Fruit fly (Drosophila melanogaster) whole organism, pupa: ENCODE measurements around the gene sp3.

Source experiments
- CG10348 ChIP-seq: fragments of 200-800 bp; sonication (Bioruptor generic); IDR thresholded peaks from 2 replicates; pipeline ENCODE4 v1.3.6; 2022; ENCODE audit warnings: missing biosample characterization, missing genetic modification characterization
- CG12605 ChIP-seq: fragments of 200-800 bp; sonication (Bioruptor generic); IDR thresholded peaks from 2 replicates; pipeline ENCODE4 v1.3.6; 2022; ENCODE audit warnings: missing biosample characterization, missing genetic modification characterization
- CG13204 ChIP-seq: fragments of 200-800 bp; sonication (Bioruptor generic); optimal IDR thresholded peaks from 2 replicates; lab custom pipeline; 2018; ENCODE audit warnings: missing biosample characterization, mild to moderate bottlenecking, missing genetic modification characterization, moderate library complexity
- CG14655 ChIP-seq: fragments of 200-800 bp; sonication (Bioruptor generic); optimal IDR thresholded peaks from 3 replicates; lab custom pipeline; 2017; ENCODE audit warnings: mild to moderate bottlenecking, missing biosample characterization, missing genetic modification reagents, missing genetic modification characterization
- CG15710 ChIP-seq: fragments of 200-800 bp; sonication (Bioruptor generic); optimal IDR thresholded peaks from 2 replicates; lab custom pipeline; 2018; ENCODE audit warnings: missing biosample characterization, mild to moderate bottlenecking, missing genetic modification characterization, moderate library complexity
- CG17806 ChIP-seq: fragments of 200-800 bp; sonication (Bioruptor generic); optimal IDR thresholded peaks from 2 replicates; lab custom pipeline; 2018; ENCODE audit warnings: missing biosample characterization, mild to moderate bottlenecking, missing genetic modification characterization, moderate library complexity
- CG32121 ChIP-seq: fragments of 200-800 bp; sonication (Bioruptor generic); IDR thresholded peaks from 2 replicates; pipeline ENCODE4 v1.3.6; 2022; ENCODE audit warnings: missing biosample characterization, missing genetic modification characterization
- CG34367 ChIP-seq: fragments of 200-800 bp; sonication (Bioruptor generic); optimal IDR thresholded peaks from 2 replicates; lab custom pipeline; 2018; ENCODE audit warnings: missing biosample characterization, mild to moderate bottlenecking, missing genetic modification characterization
- CG4496 ChIP-seq: fragments of 200-800 bp; sonication (Bioruptor generic); IDR thresholded peaks from 3 replicates; pipeline ENCODE4 v1.3.6; 2022; ENCODE audit warnings: missing biosample characterization, missing genetic modification characterization
- CG8159 ChIP-seq: fragments of 200-800 bp; sonication (Bioruptor generic); optimal IDR thresholded peaks from 3 replicates; lab custom pipeline; 2018; ENCODE audit warnings: missing biosample characterization, mild to moderate bottlenecking, missing genetic modification characterization, moderate library complexity
- CG8301 ChIP-seq: fragments of 200-800 bp; sonication (Bioruptor generic); optimal IDR thresholded peaks from 2 replicates; lab custom pipeline; 2018; ENCODE audit warnings: missing biosample characterization, mild to moderate bottlenecking, missing genetic modification characterization
- CG9948 ChIP-seq: fragments of 200-800 bp; sonication (Bioruptor generic); optimal IDR thresholded peaks from 2 replicates; lab custom pipeline; 2018; ENCODE audit warnings: missing biosample characterization, mild to moderate bottlenecking, missing genetic modification characterization, moderate library complexity
- D1 ChIP-seq: fragments of 200-800 bp; sonication (Bioruptor generic); optimal IDR thresholded peaks from 2 replicates; lab custom pipeline; 2018; ENCODE audit warnings: missing biosample characterization, mild to moderate bottlenecking, missing genetic modification characterization, moderate library complexity
- EcR ChIP-seq: fragments of 200-800 bp; sonication (Bioruptor generic); optimal IDR thresholded peaks from 3 replicates; lab custom pipeline; 2019; ENCODE audit warnings: missing biosample characterization, missing genetic modification characterization, mild to moderate bottlenecking, moderate library complexity, missing genetic modification reagents
- Ets98B ChIP-seq: fragments of 200-800 bp; sonication (Bioruptor generic); IDR thresholded peaks from 2 replicates; pipeline ENCODE4 v1.3.6; 2022; ENCODE audit warnings: missing biosample characterization, missing genetic modification characterization
- Pif1A ChIP-seq: fragments of 200-800 bp; sonication (Bioruptor generic); optimal IDR thresholded peaks from 3 replicates; lab custom pipeline; 2016; ENCODE audit warnings: missing biosample characterization, missing genetic modification characterization
- Pif1B ChIP-seq: fragments of 200-800 bp; sonication (Bioruptor generic); optimal IDR thresholded peaks from 3 replicates; lab custom pipeline; 2016; ENCODE audit warnings: missing biosample characterization, missing genetic modification characterization
- Snoo ChIP-seq: fragments of 200-800 bp; sonication (Bioruptor generic); optimal IDR thresholded peaks from 3 replicates; lab custom pipeline; 2017; ENCODE audit warnings: missing biosample characterization, mild to moderate bottlenecking, missing genetic modification characterization, inconsistent platforms
- fd96Ca ChIP-seq: fragments of 200-800 bp; sonication (Bioruptor generic); IDR thresholded peaks from 3 replicates; pipeline ENCODE4 v1.3.6; 2022; ENCODE audit warnings: missing biosample characterization, missing genetic modification characterization
- gl ChIP-seq: fragments of 200-800 bp; sonication (Bioruptor generic); optimal IDR thresholded peaks from 2 replicates; lab custom pipeline; 2018; ENCODE audit warnings: missing biosample characterization, mild to moderate bottlenecking, missing genetic modification characterization
- rn ChIP-seq: fragments of 200-800 bp; sonication (Bioruptor generic); IDR thresholded peaks from 2 replicates; pipeline ENCODE4 v1.3.6; 2022; ENCODE audit warnings: missing biosample characterization, missing genetic modification characterization

Gene sp3

dm6 chr3R:21521780-21522179 lies 1.1 kb downstream of the sp3 start:
- TF ChIP-seq rn (GFP tag; lab: Robert Waterston, UW), result no peak
- no peak for TF ChIP-seq Snoo (tag; lab: Kevin White, UChicago)
- no peak for TF ChIP-seq EcR (GFP tag; lab: Kevin White, UChicago)
- TF ChIP-seq CG12605 (GFP tag; lab: Robert Waterston, UW), result no peak
- TF ChIP-seq CG32121 (GFP tag; lab: Robert Waterston, UW), result no peak
- no peak for TF ChIP-seq Pif1A (GFP tag; lab: Kevin White, UChicago)
- no peak for TF ChIP-seq CG13204

- TF ChIP-seq Pif1A (GFP tag; lab: Kevin White, UChicago) (no peak), CG8159 (tag; lab: Kevin White, UChicago) (no peak), CG9948 (no peak), CG12605 (GFP tag; lab: Robert Waterston, UW) (no peak), fd96Ca (GFP tag; lab: Robert Waterston, UW) (no peak), D1 (tag; lab: Kevin White, UChicago) (no peak)
- TF ChIP-seq, all 21 proteins: peak for 0
These were observed 3.8 kb downstream of the sp3 start for dm6 chr3R:21524574-21524973.

dm6 chr3R:21528529-21528928 lies 7.8 kb downstream of the sp3 start:
- TF ChIP-seq Snoo (tag; lab: Kevin White, UChicago) (no peak), Pif1A (GFP tag; lab: Kevin White, UChicago) (no peak), CG34367 (tag; lab: Kevin White, UChicago) (no peak), EcR (GFP tag; lab: Kevin White, UChicago) (no peak), CG10348 (GFP tag; lab: Robert Waterston, UW) (no peak), CG4496 (GFP tag; lab: Robert Waterston, UW) (no peak), fd96Ca (GFP tag; lab: Robert Waterston, UW) (no peak), Ets98B (GFP tag; lab: Robert Waterston, UW) (no peak), rn (GFP tag; lab: Robert Waterston, UW) (no peak), CG17806 (tag; lab: Kevin White, UChicago) (no peak), gl (tag; lab: Kevin White, UChicago) (no peak), CG8159 (tag; lab: Kevin White, UChicago) (no peak), CG8301 (tag; lab: Kevin White, UChicago) (no peak)

DNA sequence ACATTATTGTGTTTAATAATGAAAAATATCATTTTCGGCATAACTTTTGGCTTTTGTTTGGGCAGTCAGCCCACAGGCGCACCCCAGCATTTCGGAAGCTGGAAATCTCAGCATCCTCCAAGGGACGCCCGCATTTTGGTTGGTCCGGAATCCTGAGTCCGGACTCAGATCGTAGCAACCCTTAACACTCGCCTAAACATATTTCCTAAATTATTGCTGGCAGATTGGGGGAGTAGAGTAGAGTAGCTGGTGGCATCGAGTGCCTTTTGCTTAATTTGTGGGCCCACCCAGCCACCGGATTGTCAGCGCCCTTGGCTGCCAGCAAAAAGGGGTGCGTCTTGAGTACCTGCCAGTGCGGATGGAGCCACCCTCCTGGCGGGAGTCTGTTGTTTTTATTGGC lies 13.5 kb downstream of the sp3 start:
- TF ChIP-seq Ets98B (GFP tag; lab: Robert Waterston, UW) (no peak), CG8159 (tag; lab: Kevin White, UChicago) (no peak), CG15710 (no peak), CG8301 (tag; lab: Kevin White, UChicago) (no peak), CG32121 (GFP tag; lab: Robert Waterston, UW) (no peak), EcR (GFP tag; lab: Kevin White, UChicago) (no peak), Snoo (tag; lab: Kevin White, UChicago) (no peak), CG17806 (tag; lab: Kevin White, UChicago) (no peak), D1 (tag; lab: Kevin White, UChicago) (no peak), CG4496 (GFP tag; lab: Robert Waterston, UW) (no peak), CG10348 (GFP tag; lab: Robert Waterston, UW) (no peak), CG12605 (GFP tag; lab: Robert Waterston, UW) (no peak), fd96Ca (GFP tag; lab: Robert Waterston, UW) (no peak)
- TF ChIP-seq, all 21 proteins: peak for 0

dm6 chr3R:21534697-21535676 lies 14.3 kb downstream of the sp3 start:
- TF ChIP-seq EcR (GFP tag; lab: Kevin White, UChicago) (no peak), D1 (tag; lab: Kevin White, UChicago) (no peak), rn (GFP tag; lab: Robert Waterston, UW) (no peak), CG34367 (tag; lab: Kevin White, UChicago) (no peak), Ets98B (GFP tag; lab: Robert Waterston, UW) (no peak), CG8301 (tag; lab: Kevin White, UChicago) (no peak), Snoo (tag; lab: Kevin White, UChicago) (no peak), Pif1A (GFP tag; lab: Kevin White, UChicago) (no peak), gl (tag; lab: Kevin White, UChicago) (no peak), CG9948 (no peak), CG32121 (GFP tag; lab: Robert Waterston, UW) (no peak), CG15710 (no peak), CG12605 (GFP tag; lab: Robert Waterston, UW) (no peak), CG4496 (GFP tag; lab: Robert Waterston, UW) (no peak), Pif1B (no peak), fd96Ca (GFP tag; lab: Robert Waterston, UW) (no peak), CG8159 (tag; lab: Kevin White, UChicago) (no peak), CG14655 (GFP tag; lab: Kevin White, UChicago) (no peak)

- TF ChIP-seq Pif1A (GFP tag; lab: Kevin White, UChicago) (no peak), CG8301 (tag; lab: Kevin White, UChicago) (no peak), CG12605 (GFP tag; lab: Robert Waterston, UW) (no peak), CG10348 (GFP tag; lab: Robert Waterston, UW) (no peak), rn (GFP tag; lab: Robert Waterston, UW) (no peak), Ets98B (GFP tag; lab: Robert Waterston, UW) (no peak), CG4496 (GFP tag; lab: Robert Waterston, UW) (no peak)
These were observed 23.4 kb downstream of the sp3 start for dm6 chr3R:21544107-21544506.
